Fruit fly (Drosophila melanogaster) Kc167 (cell line): ENCODE measurements around the gene CG13862.

Experiments used
- Myc ChIP-seq: fragments of >200 bp; optimal IDR thresholded peaks from 2 replicates; lab custom pipeline; 2017; ENCODE audit warnings: missing external identifiers
- Sin3A ChIP-seq: fragments of >200 bp; optimal IDR thresholded peaks from 2 replicates; lab custom pipeline; 2018; ENCODE audit warnings: missing external identifiers
- insv ChIP-seq: fragments of >200 bp; optimal IDR thresholded peaks from 3 replicates; lab custom pipeline; 2018; ENCODE audit warnings: missing external identifiers
- psq ChIP-seq: fragments of >200 bp; optimal IDR thresholded peaks from 2 replicates; lab custom pipeline; 2017; ENCODE audit warnings: missing external identifiers
- ttk ChIP-seq: sonication (Bioruptor generic); optimal IDR thresholded peaks from 2 replicates; lab custom pipeline; 2017; ENCODE audit warnings: missing external identifiers

DNA sequence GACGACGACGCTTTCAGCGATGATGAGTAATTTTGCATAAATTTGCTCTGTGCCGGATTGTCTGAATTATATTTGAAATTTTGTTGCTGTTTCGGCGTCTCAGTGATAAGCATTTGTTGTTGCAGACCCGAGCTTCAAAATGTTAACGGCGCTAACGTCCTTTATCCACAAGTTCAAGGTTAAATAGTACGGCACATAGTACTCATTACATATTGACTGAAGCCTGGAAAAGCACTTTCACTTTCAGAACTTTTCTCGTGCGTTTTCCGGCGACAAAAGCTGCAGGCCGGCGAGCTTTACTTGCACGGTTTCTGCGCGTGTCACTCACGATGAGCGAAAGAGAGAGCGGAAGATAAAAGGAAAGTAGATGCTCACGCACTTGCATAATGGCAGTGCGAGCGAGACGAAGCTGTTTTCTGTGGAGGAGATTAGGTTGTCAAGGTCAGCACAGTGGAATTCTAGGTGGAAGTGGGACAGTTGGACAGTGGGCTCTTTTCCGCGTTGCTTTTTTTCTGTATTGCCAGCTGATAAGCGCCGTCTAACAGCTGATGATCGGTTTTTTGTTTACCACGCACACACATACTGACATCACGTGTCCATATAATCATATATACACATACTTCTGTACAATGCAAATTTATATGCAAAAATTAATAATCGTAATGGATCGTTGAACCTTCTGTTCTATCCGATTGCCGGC lies 36.4 kb downstream of the CG13862 start:
- no peak for TF ChIP-seq ttk (lab: Kevin White, UChicago)
- no peak for TF ChIP-seq Sin3A (lab: Kevin White, UChicago)
- no peak for TF ChIP-seq insv (lab: Kevin White, UChicago)
- no peak for TF ChIP-seq psq (lab: Kevin White, UChicago)
- no peak for TF ChIP-seq Myc (lab: Kevin White, UChicago)
